Worm (Caenorhabditis elegans) whole organism, L1 larva: ENCODE data around the gene ddr-1.

ENCODE experiments used
- C16A3.4 ChIP-seq: fragments of 150-350 bp; optimal IDR thresholded peaks from 2 replicates; lab custom pipeline; 2014; ENCODE audit warnings: missing biosample characterization, missing genetic modification characterization
- C34B4.2 ChIP-seq: sonication (generic microtip); optimal IDR thresholded peaks from 2 replicates; lab custom pipeline; 2017; ENCODE audit warnings: mild to moderate bottlenecking, missing genetic modification characterization, missing compliant biosample characterization
- F16B12.6 ChIP-seq: fragments of 150-350 bp; optimal IDR thresholded peaks from 2 replicates; lab custom pipeline; 2014; ENCODE audit warnings: missing biosample characterization, missing genetic modification characterization
- Y116A8C.19 ChIP-seq: sonication (generic microtip); optimal IDR thresholded peaks from 2 replicates; lab custom pipeline; 2016; ENCODE audit warnings: missing compliant biosample characterization, missing genetic modification characterization, borderline replicate concordance
- aha-1 ChIP-seq: fragments of 150-350 bp; optimal IDR thresholded peaks from 2 replicates; lab custom pipeline; 2014; ENCODE audit warnings: missing biosample characterization, missing genetic modification characterization
- alr-1 ChIP-seq: fragments of 200-800 bp; sonication (Bioruptor generic); optimal IDR thresholded peaks from 2 replicates; lab custom pipeline; 2018; ENCODE audit warnings: borderline replicate concordance, mild to moderate bottlenecking, missing genetic modification characterization, missing compliant biosample characterization
- aly-2 ChIP-seq: fragments of 150-350 bp; optimal IDR thresholded peaks from 2 replicates; lab custom pipeline; 2014; ENCODE audit warnings: missing biosample characterization, missing genetic modification characterization
- blmp-1 ChIP-seq: fragments of 150-350 bp; optimal IDR thresholded peaks from 2 replicates; lab custom pipeline; 2014; ENCODE audit warnings: missing biosample characterization, missing genetic modification characterization
- ceh-63 ChIP-seq: fragments of 200-800 bp; sonication (Bioruptor generic); optimal IDR thresholded peaks from 2 replicates; lab custom pipeline; 2018; ENCODE audit warnings: mild to moderate bottlenecking, missing genetic modification characterization, missing compliant biosample characterization
- ceh-8 ChIP-seq: fragments of 200-800 bp; sonication (Bioruptor generic); optimal IDR thresholded peaks from 2 replicates; lab custom pipeline; 2018; ENCODE audit warnings: mild to moderate bottlenecking, missing genetic modification characterization, moderate library complexity, missing compliant biosample characterization
- ceh-82 ChIP-seq, 3 experiments: fragments of 150-350 bp in 1 of 3; sonication (generic microtip) in 2 of 3; optimal IDR thresholded peaks; 2 replicates each; lab custom pipeline; 2014 to 2017; ENCODE audit warnings: missing biosample characterization in 3 of 3, missing genetic modification characterization in 3 of 3
- dpl-1 ChIP-seq, 3 experiments: fragments of 150-350 bp in 2 of 3; sonication (generic microtip) in 1 of 3; optimal IDR thresholded peaks; 2 replicates each; lab custom pipeline; 2014 to 2017; ENCODE audit warnings: missing biosample characterization in 3 of 3, missing genetic modification characterization in 3 of 3, missing genetic modification reagents in 3 of 3
- dsc-1 ChIP-seq: sonication (generic microtip); optimal IDR thresholded peaks from 2 replicates; lab custom pipeline; 2016; ENCODE audit warnings: mild to moderate bottlenecking, missing genetic modification characterization, missing compliant biosample characterization
- efl-1 ChIP-seq, 4 experiments: fragments of 150-350 bp; optimal IDR thresholded peaks in 3 of 4; peaks in 1 of 4; 1 replicate in 1 of 4; 2 replicates in 3 of 4; lab custom pipeline; 2014; ENCODE audit warnings: missing biosample characterization in 2 of 4, missing genetic modification characterization in 2 of 4, missing genetic modification reagents in 2 of 4
- egl-13 ChIP-seq: sonication (generic microtip); optimal IDR thresholded peaks from 2 replicates; lab custom pipeline; 2016; ENCODE audit warnings: missing genotype, missing genetic modification reagents, missing genetic modification characterization, missing compliant biosample characterization
- elt-2 ChIP-seq: sonication (generic microtip); optimal IDR thresholded peaks from 2 replicates; lab custom pipeline; 2016; ENCODE audit warnings: missing genetic modification characterization, mild to moderate bottlenecking, inconsistent platforms, missing compliant biosample characterization, missing genetic modification reagents
- elt-3 ChIP-seq, 6 experiments: fragments of 150-350 bp in 1 of 6; sonication (generic microtip); optimal IDR thresholded peaks; 2 replicates each; lab custom pipeline; 2017 to 2018; ENCODE audit warnings: missing biosample characterization in 6 of 6, missing genetic modification characterization in 6 of 6, inconsistent platforms in 1 of 6
- ets-5 ChIP-seq: fragments of 200-800 bp; sonication (Bioruptor generic); IDR thresholded peaks from 2 replicates; pipeline ENCODE4 v1.3.6; 2022; ENCODE audit warnings: missing genetic modification characterization, missing compliant biosample characterization
- fkh-10 ChIP-seq: sonication (generic microtip); optimal IDR thresholded peaks from 2 replicates; lab custom pipeline; 2017; ENCODE audit warnings: missing biosample characterization, missing genetic modification reagents, missing genetic modification characterization
- fkh-4 ChIP-seq: sonication (generic microtip); optimal IDR thresholded peaks from 2 replicates; lab custom pipeline; 2016; ENCODE audit warnings: missing compliant biosample characterization, missing genetic modification characterization, borderline replicate concordance
- fkh-8 ChIP-seq: sonication (generic microtip); optimal IDR thresholded peaks from 2 replicates; lab custom pipeline; 2016; ENCODE audit warnings: mild to moderate bottlenecking, missing genetic modification characterization, missing compliant biosample characterization
- grh-1 ChIP-seq: fragments of 200-800 bp; sonication (Bioruptor generic); IDR thresholded peaks from 2 replicates; pipeline ENCODE4 v1.3.6; 2022; ENCODE audit warnings: missing genetic modification reagents, missing genetic modification characterization, missing compliant biosample characterization
- hpl-2 ChIP-seq: fragments of 150-350 bp; optimal IDR thresholded peaks from 2 replicates; lab custom pipeline; 2014; ENCODE audit warnings: missing biosample characterization, missing genetic modification reagents, missing genetic modification characterization
- irx-1 ChIP-seq: sonication (generic microtip); optimal IDR thresholded peaks from 2 replicates; lab custom pipeline; 2016; ENCODE audit warnings: missing genetic modification characterization, missing compliant biosample characterization
- lin-13 ChIP-seq: fragments of 150-350 bp; optimal IDR thresholded peaks from 2 replicates; lab custom pipeline; 2014; ENCODE audit warnings: missing biosample characterization, missing genetic modification reagents, missing genetic modification characterization
- lin-15B ChIP-seq: fragments of 150-350 bp; sonication (generic microtip); optimal IDR thresholded peaks from 3 replicates; lab custom pipeline; 2014; ENCODE audit warnings: missing biosample characterization, missing genetic modification characterization
- lir-3 ChIP-seq: sonication (generic microtip); optimal IDR thresholded peaks from 2 replicates; lab custom pipeline; 2016; ENCODE audit warnings: mild to moderate bottlenecking, missing genetic modification characterization, moderate library complexity, missing compliant biosample characterization; ENCODE audit not compliant: poor library complexity
- lsy-2 ChIP-seq, 2 experiments: fragments of 150-350 bp; optimal IDR thresholded peaks; 2 replicates each; lab custom pipeline; 2014; ENCODE audit warnings: missing biosample characterization in 2 of 2, missing genetic modification characterization in 2 of 2
- mab-9 ChIP-seq: fragments of 200-800 bp; sonication (Bioruptor generic); IDR thresholded peaks from 2 replicates; pipeline ENCODE4 v1.3.6; 2022; ENCODE audit warnings: missing genetic modification reagents, missing genetic modification characterization, missing compliant biosample characterization
- mdl-1 ChIP-seq, 2 experiments: fragments of 150-350 bp; optimal IDR thresholded peaks; 2 replicates each; lab custom pipeline; 2014 to 2017; ENCODE audit warnings: missing biosample characterization in 2 of 2, missing genetic modification characterization in 2 of 2, inconsistent platforms in 1 of 2
- mef-2 ChIP-seq: fragments of 150-350 bp; optimal IDR thresholded peaks from 2 replicates; lab custom pipeline; 2014; ENCODE audit warnings: missing biosample characterization, missing genetic modification characterization
- mep-1 ChIP-seq: fragments of 150-350 bp; optimal IDR thresholded peaks from 2 replicates; lab custom pipeline; 2014; ENCODE audit warnings: missing biosample characterization, missing genetic modification characterization
- nhr-11 ChIP-seq: fragments of 150-350 bp; optimal IDR thresholded peaks from 2 replicates; lab custom pipeline; 2014; ENCODE audit warnings: missing biosample characterization, missing genetic modification characterization
- nhr-19 ChIP-seq: fragments of 200-800 bp; sonication (Bioruptor generic); conservative IDR thresholded peaks from 2 replicates; pipeline ENCODE4 v1.3.6; 2022; ENCODE audit warnings: missing genetic modification characterization, missing compliant biosample characterization
- nhr-76 ChIP-seq: sonication (generic microtip); optimal IDR thresholded peaks from 2 replicates; lab custom pipeline; 2017; ENCODE audit warnings: missing biosample characterization, missing genetic modification characterization
- nhr-77 ChIP-seq: fragments of 150-350 bp; optimal IDR thresholded peaks from 2 replicates; lab custom pipeline; 2014; ENCODE audit warnings: missing biosample characterization, missing genetic modification characterization
- nhr-84 ChIP-seq: sonication (generic microtip); optimal IDR thresholded peaks from 2 replicates; lab custom pipeline; 2017; ENCODE audit warnings: missing biosample characterization, missing genetic modification characterization
- nhr-90 ChIP-seq: sonication (generic microtip); optimal IDR thresholded peaks from 2 replicates; lab custom pipeline; 2016; ENCODE audit warnings: mild to moderate bottlenecking, missing genetic modification characterization, missing compliant biosample characterization; ENCODE audit not compliant: poor library complexity
- pqm-1 ChIP-seq: sonication (generic microtip); optimal IDR thresholded peaks from 3 replicates; lab custom pipeline; 2017; ENCODE audit warnings: missing biosample characterization, missing genetic modification characterization
- rnt-1 ChIP-seq: sonication (generic microtip); optimal IDR thresholded peaks from 2 replicates; lab custom pipeline; 2016; ENCODE audit warnings: mild to moderate bottlenecking, missing genetic modification characterization, moderate library complexity, missing compliant biosample characterization
- skn-1 ChIP-seq: fragments of 150-350 bp; optimal IDR thresholded peaks from 2 replicates; lab custom pipeline; 2014; ENCODE audit warnings: missing biosample characterization, missing genetic modification characterization
- snu-23 ChIP-seq: sonication (generic microtip); optimal IDR thresholded peaks from 2 replicates; lab custom pipeline; 2016; ENCODE audit warnings: missing genetic modification characterization, missing compliant biosample characterization
- sptf-1 ChIP-seq: fragments of 150-350 bp; optimal IDR thresholded peaks from 2 replicates; lab custom pipeline; 2014; ENCODE audit warnings: missing biosample characterization, missing genetic modification characterization
- sup-37 ChIP-seq: fragments of 200-800 bp; sonication (Bioruptor generic); optimal IDR thresholded peaks from 2 replicates; lab custom pipeline; 2018; ENCODE audit warnings: mild to moderate bottlenecking, missing genetic modification characterization, missing compliant biosample characterization
- swsn-7 ChIP-seq: sonication (generic microtip); optimal IDR thresholded peaks from 2 replicates; lab custom pipeline; 2016; ENCODE audit warnings: missing genetic modification characterization, missing compliant biosample characterization
- tbx-2 ChIP-seq: sonication (generic microtip); optimal IDR thresholded peaks from 2 replicates; lab custom pipeline; 2016; ENCODE audit warnings: missing genetic modification characterization, missing compliant biosample characterization
- tlp-1 ChIP-seq: fragments of 150-350 bp; optimal IDR thresholded peaks from 2 replicates; lab custom pipeline; 2014; ENCODE audit warnings: missing biosample characterization, missing genetic modification characterization
- unc-30 ChIP-seq: sonication (generic microtip); optimal IDR thresholded peaks from 2 replicates; lab custom pipeline; 2017; ENCODE audit warnings: missing biosample characterization, missing genetic modification characterization
- unc-86 ChIP-seq: sonication (generic microtip); optimal IDR thresholded peaks from 2 replicates; lab custom pipeline; 2016; ENCODE audit warnings: missing genetic modification characterization, missing compliant biosample characterization
- unc-98 ChIP-seq: fragments of 200-800 bp; sonication (Bioruptor generic); IDR thresholded peaks from 2 replicates; pipeline ENCODE4 v1.3.6; 2022; ENCODE audit warnings: missing genetic modification characterization, missing compliant biosample characterization
- xbp-1 ChIP-seq: sonication (generic microtip); optimal IDR thresholded peaks from 2 replicates; lab custom pipeline; 2016; ENCODE audit warnings: missing genetic modification characterization, missing compliant biosample characterization
- zip-4 ChIP-seq: fragments of 200-800 bp; sonication (Bioruptor generic); optimal IDR thresholded peaks from 2 replicates; lab custom pipeline; 2018; ENCODE audit warnings: mild to moderate bottlenecking, missing genetic modification characterization, moderate library complexity, missing compliant biosample characterization

Gene ddr-1

ce11 chrX:5429335-5429734 lies 31.7 kb upstream of the ddr-1 start (continued):
- TF ChIP-seq swsn-7 (peak; percentile 97), fkh-8 (tag; lab: Kevin White, UChicago) (peak; percentile 93), nhr-84 (tag; lab: Kevin White, UChicago) (no peak), lin-15B (tag; lab: Kevin White, UChicago) (no peak), F16B12.6 (no peak), tlp-1 (tag; lab: Kevin White, UChicago) (no peak), mdl-1 (tag; optimal IDR thresholded peaks at IDR 0.05; lab: Kevin White, UChicago) (peak; percentile 0 to 96), nhr-90 (tag; lab: Kevin White, UChicago) (peak; percentile 99), ceh-82 (tag; optimal IDR thresholded peaks at IDR 0.05; lab: Kevin White, UChicago) (peak; percentile 98 to 99 (median 98)), fkh-4 (tag; lab: Kevin White, UChicago) (peak; percentile 90), grh-1 (GFP tag; lab: Robert Waterston, UW) (peak; percentile 95), dpl-1 (GFP tag; optimal IDR thresholded peaks at IDR 0.05; lab: Kevin White, UChicago) (peak; percentile 35 to 67 (median 62)), elt-2 (tag; lab: Kevin White, UChicago) (peak; percentile 89), sptf-1 (no peak), elt-3 (tag; optimal IDR thresholded peaks at IDR 0.05; lab: Kevin White, UChicago) (peak; percentile 65 to 98 (median 86)), sup-37 (peak; percentile 91), unc-98 (GFP tag; lab: Robert Waterston, UW) (peak; percentile 87), C34B4.2 (peak; percentile 16), nhr-76 (peak; percentile 93), nhr-11 (tag; lab: Kevin White, UChicago) (peak; percentile 95), unc-30 (tag; lab: Kevin White, UChicago) (no peak), Y116A8C.19 (tag; lab: Kevin White, UChicago) (no peak), lin-13 (GFP tag; lab: Kevin White, UChicago) (peak; percentile 96), lir-3 (tag; lab: Kevin White, UChicago) (peak; percentile 85), egl-13 (peak; percentile 95), alr-1 (no peak), ceh-63 (GFP tag; lab: Kevin White, UChicago) (peak; percentile 97), rnt-1 (tag; lab: Kevin White, UChicago) (peak; percentile 97), C16A3.4 (tag; lab: Kevin White, UChicago) (peak; percentile 99), xbp-1 (peak; percentile 96), mep-1 (peak; percentile 99), mab-9 (GFP tag; lab: Robert Waterston, UW) (peak; percentile 93), nhr-77 (tag; lab: Kevin White, UChicago) (peak; percentile 97), unc-86 (tag; lab: Kevin White, UChicago) (peak; percentile 93), hpl-2 (peak; percentile 99), irx-1 (tag; lab: Kevin White, UChicago) (peak; percentile 97), aly-2 (tag; lab: Kevin White, UChicago) (peak; percentile 94), dsc-1 (tag; lab: Kevin White, UChicago) (peak; percentile 100), snu-23 (GFP tag; lab: Kevin White, UChicago) (peak; percentile 99), fkh-10 (GFP tag; lab: Kevin White, UChicago) (peak; percentile 98), blmp-1 (tag; lab: Kevin White, UChicago) (peak; percentile 43), lsy-2 (tag; optimal IDR thresholded peaks at IDR 0.05; lab: Kevin White, UChicago) (peak; percentile 90), efl-1 (optimal IDR thresholded peaks at IDR 0.05; lab: Kevin White, UChicago) (peak; percentile 81 to 88), efl-1 (GFP tag; optimal IDR thresholded peaks at IDR 0.05 in 1 of 2; lab: Kevin White, UChicago) (peak in 1 of 2 experiments; percentile 98), skn-1 (tag; lab: Kevin White, UChicago) (peak; percentile 94), zip-4 (GFP tag; lab: Kevin White, UChicago) (peak; percentile 94), mef-2 (peak; percentile 93), pqm-1 (tag; lab: Kevin White, UChicago) (peak; percentile 91), tbx-2 (tag; lab: Kevin White, UChicago) (peak; percentile 98), nhr-19 (GFP tag; lab: Robert Waterston, UW) (peak; percentile 97), ceh-8 (GFP tag; lab: Kevin White, UChicago) (peak; percentile 98), aha-1 (tag; lab: Kevin White, UChicago) (peak; percentile 81), ets-5 (GFP tag; lab: Robert Waterston, UW) (no peak)
